Worm (Caenorhabditis elegans) whole organism, L2 larva: ENCODE results near the gene ensh-1.

Experiments
- R02D3.7 ChIP-seq: fragments of 150-350 bp; optimal IDR thresholded peaks from 2 replicates; lab custom pipeline; 2014; ENCODE audit warnings: missing biosample characterization, missing genetic modification characterization
- ama-1 ChIP-seq: fragments of 150-350 bp; optimal IDR thresholded peaks from 2 replicates; lab custom pipeline; 2018; ENCODE audit warnings: inconsistent platforms
- blmp-1 ChIP-seq: sonication (generic microtip); optimal IDR thresholded peaks from 2 replicates; lab custom pipeline; 2017; ENCODE audit warnings: missing genetic modification characterization, mild to moderate bottlenecking, missing compliant biosample characterization, antibody characterized with exemption, moderate library complexity; ENCODE audit not compliant: insufficient read depth
- ceh-82 ChIP-seq: fragments of 150-350 bp; optimal IDR thresholded peaks from 2 replicates; lab custom pipeline; 2014; ENCODE audit warnings: missing biosample characterization, missing genetic modification characterization
- egl-27 ChIP-seq: sonication (generic microtip); optimal IDR thresholded peaks from 3 replicates; lab custom pipeline; 2017; ENCODE audit warnings: missing biosample characterization, missing genetic modification reagents, missing genetic modification characterization
- fos-1 ChIP-seq: fragments of 150-350 bp; optimal IDR thresholded peaks from 2 replicates; lab custom pipeline; 2014; ENCODE audit warnings: missing biosample characterization, missing genetic modification characterization
- lin-11 ChIP-seq: fragments of 150-350 bp; sonication (generic microtip); optimal IDR thresholded peaks from 2 replicates; lab custom pipeline; 2014; ENCODE audit warnings: missing biosample characterization, missing genetic modification characterization, inconsistent platforms, mixed read lengths
- lin-39 ChIP-seq: fragments of 150-350 bp; optimal IDR thresholded peaks from 2 replicates; lab custom pipeline; 2014; ENCODE audit warnings: missing biosample characterization, missing genetic modification reagents, missing genetic modification characterization
- nhr-12 ChIP-seq: fragments of 150-350 bp; optimal IDR thresholded peaks from 2 replicates; lab custom pipeline; 2014; ENCODE audit warnings: missing biosample characterization, missing genetic modification characterization
- nhr-237 ChIP-seq: fragments of 150-350 bp; optimal IDR thresholded peaks from 2 replicates; lab custom pipeline; 2014; ENCODE audit warnings: missing biosample characterization, missing genetic modification characterization
- unc-62 ChIP-seq: fragments of 150-350 bp; optimal IDR thresholded peaks from 2 replicates; lab custom pipeline; 2014; ENCODE audit warnings: missing biosample characterization, missing genetic modification reagents, missing genetic modification characterization
- zag-1 ChIP-seq: fragments of 150-350 bp; optimal IDR thresholded peaks from 2 replicates; lab custom pipeline; 2014; ENCODE audit warnings: missing biosample characterization, missing genetic modification characterization
- ztf-11 ChIP-seq: sonication (generic microtip); optimal IDR thresholded peaks from 2 replicates; lab custom pipeline; 2017; ENCODE audit warnings: missing biosample characterization, missing genetic modification characterization

- TF ChIP-seq nhr-12 (no peak), ceh-82 (tag; lab: Kevin White, UChicago) (no peak), R02D3.7 (tag; lab: Kevin White, UChicago) (no peak), unc-62 (GFP tag; lab: Kevin White, UChicago) (no peak), lin-39 (tag; lab: Kevin White, UChicago) (no peak), ztf-11 (tag; lab: Kevin White, UChicago) (no peak), fos-1 (tag; lab: Kevin White, UChicago) (peak; percentile 56), nhr-237 (tag; lab: Kevin White, UChicago) (no peak), lin-11 (tag; lab: Kevin White, UChicago) (no peak), zag-1 (tag; lab: Kevin White, UChicago) (no peak), ama-1 (no peak), egl-27 (tag; lab: Kevin White, UChicago) (no peak), blmp-1 (tag; lab: Kevin White, UChicago) (no peak)
Observed at ce11 chrX:8934246-8934645, 29.1 kb downstream of the ensh-1 start.
